ENCODE assay signal across 2 worm cellular contexts in the genomic region with DNA sequence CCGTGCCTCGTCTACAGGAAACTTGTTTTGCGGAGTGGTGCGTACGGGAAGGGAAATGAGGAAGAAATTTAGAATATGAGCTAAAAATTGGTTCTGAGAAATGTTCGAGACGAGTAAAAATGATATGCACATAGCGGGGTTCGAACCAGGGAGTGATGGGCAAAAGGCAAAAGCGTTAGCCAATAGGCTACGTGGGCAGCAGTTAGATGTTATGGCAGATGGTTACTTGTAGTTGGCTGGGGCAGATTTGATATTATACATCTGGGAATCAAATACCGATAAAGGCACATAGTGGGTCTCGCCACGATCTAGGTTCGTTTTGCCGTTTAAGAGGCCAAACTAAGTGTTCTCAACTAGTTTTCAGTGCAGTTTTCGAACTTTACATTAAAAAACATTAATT.
TF ChIP-seq lines count a peak whose summit lies in the region.

No protein-coding gene starts in this region.

TF ChIP-seq in whole organism, L4 larva, 104 proteins besides CTCF, POLR2A, EP300 and RAD21 (continued from another document):
- TF ChIP-seq F44E2.7 (GFP tag; IDR thresholded peaks at IDR 0.05; lab: Robert Waterston, UW) (peak; percentile 90; the same call in 1 of the 2 replicates), dve-1 (tag; optimal IDR thresholded peaks at IDR 0.05; lab: Kevin White, UChicago; ENCODE audit: insufficient read depth) (no peak), mep-1 (tag; optimal IDR thresholded peaks at IDR 0.05; lab: Kevin White, UChicago) (no peak), duxl-1 (tag; optimal IDR thresholded peaks at IDR 0.05; lab: Kevin White, UChicago; ENCODE audit: poor library complexity) (peak; percentile 73), gei-8 (GFP tag; optimal IDR thresholded peaks at IDR 0.05; lab: Kevin White, UChicago) (peak; percentile 27), ceh-44 (GFP tag; IDR thresholded peaks at IDR 0.05; lab: Robert Waterston, UW) (peak; percentile 30; the same call in 1 of the 2 replicates), spr-1 (tag; optimal IDR thresholded peaks at IDR 0.05; lab: Kevin White, UChicago) (no peak), F26F4.8 (GFP tag; conservative IDR thresholded peaks at IDR 0.05; lab: Robert Waterston, UW) (peak; percentile 83), lim-7 (GFP tag; IDR thresholded peaks at IDR 0.05; lab: Robert Waterston, UW) (peak; percentile 94), daf-19 (GFP tag; conservative IDR thresholded peaks at IDR 0.05; lab: Robert Waterston, UW) (peak; percentile 80), nhr-111 (GFP tag; optimal IDR thresholded peaks at IDR 0.05; lab: Kevin White, UChicago) (no peak), nhr-48 (tag; optimal IDR thresholded peaks at IDR 0.05; lab: Kevin White, UChicago) (no peak)

TF ChIP-seq in whole organism, young adult, 124 proteins besides CTCF, POLR2A, EP300 and RAD21 (continued from another document):
- TF ChIP-seq snpc-4 (GFP tag; optimal IDR thresholded peaks at IDR 0.05; lab: Kevin White, UChicago) (peak; percentile 23), snpc-4 (tag; optimal IDR thresholded peaks at IDR 0.05; lab: Kevin White, UChicago) (peak in 3 of 4 experiments; percentile 11 to 37 (median 15))
